Worm (Caenorhabditis elegans): ENCODE measurements around the gene C35D10.12.

Gene C35D10.12

ce11 chrIII:4890997-4891396 lies 16.4 kb upstream of the C35D10.12 start, which contains the start of gene F26F4.5:
TSS of gene F26F4.5 (minus strand) at chrIII:4891252.
- TF ChIP-seq mbf-1 (tag; optimal IDR thresholded peaks at IDR 0.05) (no peak), dmd-4 (tag; optimal IDR thresholded peaks at IDR 0.05) (no peak)

ce11 chrIII:4887291-4887690 lies 12.7 kb upstream of the C35D10.12 start, which contains the start of gene clec-6:
TSS of gene clec-6 (minus strand) at chrIII:4887444.
- TF ChIP-seq nhr-21 (tag; optimal IDR thresholded peaks at IDR 0.05) (no peak), fos-1 (tag; optimal IDR thresholded peaks at IDR 0.05) (peak; percentile 84), mab-5 (tag; optimal IDR thresholded peaks at IDR 0.05) (no peak), nhr-23 (tag; optimal IDR thresholded peaks at IDR 0.05) (no peak), ztf-1 (GFP tag; conservative IDR thresholded peaks at IDR 0.05) (no peak), ceh-16 (tag; optimal IDR thresholded peaks at IDR 0.05) (no peak), gmeb-1 (tag; optimal IDR thresholded peaks at IDR 0.05) (no peak), blmp-1 (tag; optimal IDR thresholded peaks at IDR 0.05; ENCODE audit: insufficient read depth) (no peak), ama-1 (optimal IDR thresholded peaks at IDR 0.05) (no peak)

ce11 chrIII:4883429-4883828 lies 8.9 kb upstream of the C35D10.12 start, which contains the start of gene clec-5:
TSS of gene clec-5 (minus strand) at chrIII:4883606.
- peak; percentile 77 for TF ChIP-seq fos-1 (tag; optimal IDR thresholded peaks at IDR 0.05)
- TF ChIP-seq unc-55 (GFP tag; optimal IDR thresholded peaks at IDR 0.05): no peak

- TF ChIP-seq egl-27 (tag; optimal IDR thresholded peaks at IDR 0.05) (no peak), fos-1 (tag; optimal IDR thresholded peaks at IDR 0.05) (peak; percentile 24)
These were observed 7.4 kb upstream of the C35D10.12 start for ce11 chrIII:4881955-4882354.

- TF ChIP-seq crh-2 (tag; optimal IDR thresholded peaks at IDR 0.05): no peak
- TF ChIP-seq C34F6.9 (tag; optimal IDR thresholded peaks at IDR 0.05): no peak
- TF ChIP-seq mbf-1 (tag; optimal IDR thresholded peaks at IDR 0.05): no peak
- no peak for TF ChIP-seq aly-2 (tag; optimal IDR thresholded peaks at IDR 0.05)
- no peak for TF ChIP-seq lin-11 (tag; optimal IDR thresholded peaks at IDR 0.05)
- no peak for TF ChIP-seq sem-4 (tag; optimal IDR thresholded peaks at IDR 0.05)
- TF ChIP-seq lsy-2 (tag; optimal IDR thresholded peaks at IDR 0.05): no peak
These were observed 4.9 kb upstream of the C35D10.12 start, which contains the start of gene C35D10.1 for ce11 chrIII:4879445-4879844. TSS of gene C35D10.1 (plus strand) at chrIII:4879745.

ce11 chrIII:4878281-4878680 lies 3.7 kb upstream of the C35D10.12 start, which contains the start of the genes tost-1 and arx-6:
TSS of gene tost-1 (minus strand) at chrIII:4878311.
TSS of gene arx-6 (plus strand) at chrIII:4878658.
- peak; percentile 88 for TF ChIP-seq gmeb-1 (tag; optimal IDR thresholded peaks at IDR 0.05)
- peak; percentile 1 for TF ChIP-seq F13H6.1 (tag; optimal IDR thresholded peaks at IDR 0.05)
- no peak for TF ChIP-seq mbf-1 (tag; optimal IDR thresholded peaks at IDR 0.05)
- no peak for TF ChIP-seq nhr-11 (tag; optimal IDR thresholded peaks at IDR 0.05)
- TF ChIP-seq C34F6.9 (tag; optimal IDR thresholded peaks at IDR 0.05): peak; percentile 66
- TF ChIP-seq unc-62 (GFP tag; optimal IDR thresholded peaks at IDR 0.05): no peak
- peak; percentile 54 for TF ChIP-seq nhr-129 (tag; optimal IDR thresholded peaks at IDR 0.05)
- peak; percentile 15 for TF ChIP-seq crh-2 (tag; optimal IDR thresholded peaks at IDR 0.05)
- TF ChIP-seq nhr-10 (tag; optimal IDR thresholded peaks at IDR 0.05): no peak
- TF ChIP-seq mab-5 (tag; optimal IDR thresholded peaks at IDR 0.05): peak; percentile 15
- peak; percentile 68 for TF ChIP-seq fos-1 (tag; optimal IDR thresholded peaks at IDR 0.05)
- TF ChIP-seq ztf-11 (tag; optimal IDR thresholded peaks at IDR 0.05): no peak
- TF ChIP-seq lsy-2 (tag; optimal IDR thresholded peaks at IDR 0.05): peak in 1 of 2 experiments; percentile 70
- TF ChIP-seq sma-3 (GFP tag; optimal IDR thresholded peaks at IDR 0.05): peak; percentile 13
- peak; percentile 71 for TF ChIP-seq unc-55 (GFP tag; optimal IDR thresholded peaks at IDR 0.05)
- no peak for TF ChIP-seq blmp-1 (tag; optimal IDR thresholded peaks at IDR 0.05; ENCODE audit: insufficient read depth)

ce11 chrIII:4875663-4876062 lies 1.1 kb upstream of the C35D10.12 start:
- no peak for TF ChIP-seq nhr-11 (tag; optimal IDR thresholded peaks at IDR 0.05)
- no peak for TF ChIP-seq lsy-2 (tag; optimal IDR thresholded peaks at IDR 0.05)
- no peak for TF ChIP-seq blmp-1 (tag; optimal IDR thresholded peaks at IDR 0.05; ENCODE audit: insufficient read depth)
- no peak for TF ChIP-seq nhr-23 (tag; optimal IDR thresholded peaks at IDR 0.05)
- no peak for TF ChIP-seq lin-13 (GFP tag; optimal IDR thresholded peaks at IDR 0.05)
- TF ChIP-seq unc-62 (GFP tag; optimal IDR thresholded peaks at IDR 0.05): no peak
- TF ChIP-seq nhr-129 (tag; optimal IDR thresholded peaks at IDR 0.05): peak; percentile 50
- peak; percentile 4 for TF ChIP-seq lin-11 (tag; optimal IDR thresholded peaks at IDR 0.05)
- no peak for TF ChIP-seq ztf-4 (tag; optimal IDR thresholded peaks at IDR 0.05)
- TF ChIP-seq sem-4 (tag; optimal IDR thresholded peaks at IDR 0.05): no peak
- TF ChIP-seq ztf-1 (GFP tag; conservative IDR thresholded peaks at IDR 0.05): no peak
- TF ChIP-seq R02D3.7 (tag; optimal IDR thresholded peaks at IDR 0.05): no peak
- TF ChIP-seq nhr-12 (tag; optimal IDR thresholded peaks at IDR 0.05): no peak
- TF ChIP-seq crh-2 (tag; optimal IDR thresholded peaks at IDR 0.05): no peak
- TF ChIP-seq sma-9 (GFP tag; optimal IDR thresholded peaks at IDR 0.05): peak; percentile 9
- TF ChIP-seq sma-9 (tag; optimal IDR thresholded peaks at IDR 0.05): no peak
- no peak for TF ChIP-seq dmd-4 (tag; optimal IDR thresholded peaks at IDR 0.05)
- no peak for TF ChIP-seq ceh-82 (tag; optimal IDR thresholded peaks at IDR 0.05)
- TF ChIP-seq Y55F3AM.14 (GFP tag; optimal IDR thresholded peaks at IDR 0.05): no peak
- no peak for TF ChIP-seq ZK546.5 (tag; optimal IDR thresholded peaks at IDR 0.05)
- TF ChIP-seq unc-55 (GFP tag; optimal IDR thresholded peaks at IDR 0.05): no peak
- no peak for TF ChIP-seq nhr-237 (tag; optimal IDR thresholded peaks at IDR 0.05)
- TF ChIP-seq C34F6.9 (tag; optimal IDR thresholded peaks at IDR 0.05): peak; percentile 49
- TF ChIP-seq nhr-10 (tag; optimal IDR thresholded peaks at IDR 0.05): no peak
